Fruit fly (Drosophila melanogaster) whole organism, adult: Measurements from ENCODE around the gene CG7409.

Source experiments
- CG11617 ChIP-seq: fragments of 200-800 bp; sonication (Bioruptor generic); optimal IDR thresholded peaks from 2 replicates; lab custom pipeline; 2017; ENCODE audit warnings: mild to moderate bottlenecking, missing biosample characterization, missing genetic modification reagents, missing genetic modification characterization
- CG12768 ChIP-seq: fragments of 200-800 bp; sonication (Bioruptor generic); optimal IDR thresholded peaks from 2 replicates; lab custom pipeline; 2017; ENCODE audit warnings: missing biosample characterization, missing genetic modification characterization, mild to moderate bottlenecking, moderate library complexity, missing genetic modification reagents
- CG14711 ChIP-seq: fragments of 200-800 bp; sonication (Bioruptor generic); optimal IDR thresholded peaks from 2 replicates; lab custom pipeline; 2018; ENCODE audit warnings: missing biosample characterization, mild to moderate bottlenecking, missing genetic modification characterization, moderate library complexity
- CG1620 ChIP-seq: fragments of 200-800 bp; sonication (Bioruptor generic); optimal IDR thresholded peaks from 2 replicates; lab custom pipeline; 2016; ENCODE audit warnings: missing biosample characterization, missing genetic modification characterization
- CG33017 ChIP-seq: fragments of 200-800 bp; sonication (Bioruptor generic); optimal IDR thresholded peaks from 2 replicates; lab custom pipeline; 2018; ENCODE audit warnings: missing biosample characterization, mild to moderate bottlenecking, missing genetic modification characterization, moderate library complexity
- CG5204 ChIP-seq: fragments of 200-800 bp; sonication (Bioruptor generic); optimal IDR thresholded peaks from 2 replicates; lab custom pipeline; 2016; ENCODE audit warnings: missing biosample characterization, missing genetic modification characterization
- CG7101 ChIP-seq: fragments of 200-800 bp; sonication (Bioruptor generic); optimal IDR thresholded peaks from 2 replicates; lab custom pipeline; 2018; ENCODE audit warnings: missing biosample characterization, mild to moderate bottlenecking, missing genetic modification characterization, moderate library complexity
- Clk ChIP-seq: fragments of 200-800 bp; sonication (Bioruptor generic); optimal IDR thresholded peaks from 2 replicates; lab custom pipeline; 2017; ENCODE audit warnings: missing biosample characterization, missing genetic modification characterization
- Mnt ChIP-seq: fragments of 200-800 bp; sonication (Bioruptor generic); optimal IDR thresholded peaks from 2 replicates; lab custom pipeline; 2016; ENCODE audit warnings: missing biosample characterization, mild to moderate bottlenecking, missing genetic modification characterization
- cnc ChIP-seq, 2 experiments: fragments of >200 bp; optimal IDR thresholded peaks; 2 replicates each; lab custom pipeline; 2017
- kay ChIP-seq: fragments of 200-800 bp; sonication (Bioruptor generic); peaks from one replicate; lab custom pipeline; 2016; ENCODE audit warnings: missing biosample characterization, missing genetic modification characterization, borderline replicate concordance
- ovo ChIP-seq: fragments of 200-800 bp; sonication (Bioruptor generic); optimal IDR thresholded peaks from 2 replicates; lab custom pipeline; 2016; ENCODE audit warnings: missing biosample characterization, missing genetic modification characterization
- tj ChIP-seq: fragments of 200-800 bp; sonication (Bioruptor generic); optimal IDR thresholded peaks from 3 replicates; lab custom pipeline; 2017; ENCODE audit warnings: missing biosample characterization, mild to moderate bottlenecking, missing genetic modification characterization, moderate library complexity

DNA sequence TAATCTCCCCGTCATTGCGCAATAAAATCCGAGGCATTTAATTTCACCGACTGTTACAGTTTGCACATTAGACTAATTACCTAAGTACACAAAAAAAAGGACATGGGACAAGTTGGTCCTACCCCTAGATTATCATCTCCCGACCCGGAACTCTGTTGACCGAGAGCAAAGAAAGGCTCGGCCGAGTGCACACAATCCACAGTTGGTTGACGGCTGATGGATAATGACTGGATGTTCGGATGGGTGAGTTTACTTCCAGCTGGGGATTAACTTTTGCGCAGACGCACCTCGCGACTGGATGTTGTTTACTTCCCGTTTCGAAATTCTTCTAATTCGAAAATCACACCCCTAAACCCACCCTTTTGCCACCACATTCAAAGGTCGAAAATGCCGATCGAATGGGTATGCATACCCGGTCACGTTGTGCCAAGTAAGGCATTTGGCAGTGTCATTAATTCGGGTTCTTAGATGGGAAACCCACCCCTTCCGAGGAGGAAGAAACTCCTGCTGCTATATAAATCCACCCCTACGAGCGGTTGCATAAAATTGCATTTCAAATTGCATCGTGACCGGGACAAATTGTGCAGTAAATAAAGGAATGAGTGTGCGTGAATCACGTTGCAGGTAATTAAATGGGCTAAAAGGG is 39.8 kb upstream of the CG7409 start:
- TF ChIP-seq cnc (optimal IDR thresholded peaks at IDR 0.05; lab: Kevin White, UChicago) (no peak), CG11617 (no peak), kay (GFP tag; lab: Kevin White, UChicago) (no peak), CG14711 (no peak), CG5204 (GFP tag; lab: Kevin White, UChicago) (no peak), ovo (GFP tag; lab: Kevin White, UChicago) (no peak), Mnt (no peak), CG7101 (no peak), tj (GFP tag; lab: Kevin White, UChicago) (no peak), CG12768 (GFP tag; lab: Kevin White, UChicago) (no peak), CG33017 (tag; lab: Kevin White, UChicago) (no peak), CG1620 (GFP tag; lab: Kevin White, UChicago) (no peak), Clk (GFP tag; lab: Kevin White, UChicago) (no peak)
